Fruit fly (Drosophila melanogaster) whole organism, embryonic: ENCODE results near the gene Patsas.
A peak's percentile ranks its signal among the peaks of the same experiment; 100 is the strongest.

Experiments
- Bgb ChIP-seq: fragments of 200-800 bp; sonication (Bioruptor generic); IDR thresholded peaks from 2 replicates; pipeline ENCODE4 v1.3.6; 2022; ENCODE audit warnings: missing biosample characterization, missing genetic modification characterization; ENCODE audit not compliant: partially characterized antibody
- CG11085 ChIP-seq: fragments of 200-800 bp; sonication (Bioruptor generic); IDR thresholded peaks from 2 replicates; pipeline ENCODE4 v1.3.6; 2022; ENCODE audit warnings: missing biosample characterization, missing genetic modification characterization
- CG13424 ChIP-seq: fragments of 200-800 bp; sonication (Bioruptor generic); optimal IDR thresholded peaks from 2 replicates; lab custom pipeline; 2019; ENCODE audit warnings: missing biosample characterization, mild to moderate bottlenecking, missing genetic modification characterization, moderate library complexity
- CG14014 ChIP-seq: fragments of 200-800 bp; sonication (Bioruptor generic); IDR thresholded peaks from 2 replicates; pipeline ENCODE4 v1.3.6; 2022; ENCODE audit warnings: missing biosample characterization, missing genetic modification characterization
- CG15479 ChIP-seq: fragments of 200-800 bp; sonication (Bioruptor generic); optimal IDR thresholded peaks from 3 replicates; lab custom pipeline; 2019; ENCODE audit warnings: missing biosample characterization, mild to moderate bottlenecking, missing genetic modification characterization, moderate library complexity
- CG16813 ChIP-seq: fragments of 200-800 bp; sonication (Bioruptor generic); IDR thresholded peaks from 3 replicates; pipeline ENCODE4 v1.3.6; 2022; ENCODE audit warnings: missing biosample characterization, missing genetic modification characterization; ENCODE audit not compliant: partially characterized antibody
- CG18011 ChIP-seq: fragments of 200-800 bp; sonication (Bioruptor generic); optimal IDR thresholded peaks from 2 replicates; lab custom pipeline; 2017; ENCODE audit warnings: missing biosample characterization, missing genetic modification characterization, mild to moderate bottlenecking, moderate library complexity, missing genotype
- CG1832 ChIP-seq: fragments of 200-800 bp; sonication (Bioruptor generic); optimal IDR thresholded peaks from 2 replicates; lab custom pipeline; 2017; ENCODE audit warnings: missing biosample characterization, mild to moderate bottlenecking, missing genetic modification characterization, inconsistent platforms
- CG2199 ChIP-seq: fragments of 200-800 bp; sonication (Bioruptor generic); IDR thresholded peaks from 3 replicates; pipeline ENCODE4 v1.3.6; 2022; ENCODE audit warnings: missing biosample characterization, missing genetic modification characterization
- CG32772 ChIP-seq: fragments of 200-800 bp; sonication (Bioruptor generic); IDR thresholded peaks from 2 replicates; pipeline ENCODE4 v1.3.6; 2022; ENCODE audit warnings: missing biosample characterization, missing genetic modification characterization
- CG3407 ChIP-seq: fragments of 200-800 bp; sonication (Bioruptor generic); optimal IDR thresholded peaks from 2 replicates; lab custom pipeline; 2018; ENCODE audit warnings: missing biosample characterization, mild to moderate bottlenecking, missing genetic modification characterization
- CG3995 ChIP-seq: fragments of 200-800 bp; sonication (Bioruptor generic); optimal IDR thresholded peaks from 3 replicates; lab custom pipeline; 2016; ENCODE audit warnings: missing biosample characterization, missing genetic modification characterization
- CG4854 ChIP-seq: fragments of 200-800 bp; sonication (Bioruptor generic); optimal IDR thresholded peaks from 2 replicates; lab custom pipeline; 2016; ENCODE audit warnings: missing biosample characterization, missing genetic modification characterization, inconsistent platforms
- CG6813 ChIP-seq: fragments of 200-800 bp; sonication (Bioruptor generic); optimal IDR thresholded peaks from 2 replicates; lab custom pipeline; 2017; ENCODE audit warnings: missing biosample characterization, missing genetic modification characterization, mild to moderate bottlenecking, moderate library complexity, missing genetic modification reagents
- CG7271 ChIP-seq: fragments of 200-800 bp; sonication (Bioruptor generic); optimal IDR thresholded peaks from 2 replicates; lab custom pipeline; 2018; ENCODE audit warnings: missing biosample characterization, mild to moderate bottlenecking, missing genetic modification characterization, moderate library complexity
- CG7372 ChIP-seq: fragments of 200-800 bp; sonication (Bioruptor generic); IDR thresholded peaks from 2 replicates; pipeline ENCODE4 v1.3.6; 2022; ENCODE audit warnings: missing biosample characterization, missing genetic modification characterization
- CG7839 ChIP-seq: fragments of 200-800 bp; sonication (Bioruptor generic); optimal IDR thresholded peaks from 3 replicates; lab custom pipeline; 2018; ENCODE audit warnings: missing biosample characterization, mild to moderate bottlenecking, missing genetic modification characterization, moderate library complexity
- CG8281 ChIP-seq: fragments of 200-800 bp; sonication (Bioruptor generic); optimal IDR thresholded peaks from 2 replicates; lab custom pipeline; 2018; ENCODE audit warnings: missing biosample characterization, mild to moderate bottlenecking, missing genetic modification characterization, moderate library complexity
- CG8478 ChIP-seq: fragments of >200 bp; optimal IDR thresholded peaks from 2 replicates; lab custom pipeline; 2018
- CG9876 ChIP-seq: fragments of 200-800 bp; sonication (Bioruptor generic); optimal IDR thresholded peaks from 2 replicates; lab custom pipeline; 2016; ENCODE audit warnings: missing biosample characterization, missing genetic modification characterization
- CG9932 ChIP-seq: fragments of 200-800 bp; sonication (Bioruptor generic); IDR thresholded peaks from 2 replicates; pipeline ENCODE4 v1.3.6; 2022; ENCODE audit warnings: missing biosample characterization, missing genetic modification characterization
- CrebB ChIP-seq: fragments of 200-800 bp; sonication (Bioruptor generic); optimal IDR thresholded peaks from 3 replicates; lab custom pipeline; 2018; ENCODE audit warnings: missing biosample characterization, mild to moderate bottlenecking, missing genetic modification characterization
- D ChIP-seq, 2 experiments: fragments of 200-800 bp in 1 of 2; fragments of >200 bp in 1 of 2; sonication (Bioruptor generic) in 1 of 2; optimal IDR thresholded peaks; 2 replicates in 1 of 2; 3 replicates in 1 of 2; lab custom pipeline; 2017; ENCODE audit warnings: mild to moderate bottlenecking in 1 of 2, missing biosample characterization in 1 of 2, missing genetic modification characterization in 1 of 2, missing genetic modification reagents in 1 of 2
- Dek ChIP-seq: fragments of 200-800 bp; sonication (Bioruptor generic); optimal IDR thresholded peaks from 3 replicates; lab custom pipeline; 2019; ENCODE audit warnings: missing biosample characterization, mild to moderate bottlenecking, missing genetic modification characterization, moderate library complexity
- Dip2 ChIP-seq: fragments of 200-800 bp; sonication (Bioruptor generic); IDR thresholded peaks from 2 replicates; pipeline ENCODE4 v1.3.6; 2022; ENCODE audit warnings: missing biosample characterization, missing genetic modification characterization
- ERR ChIP-seq: fragments of 200-800 bp; sonication (Bioruptor generic); optimal IDR thresholded peaks from 2 replicates; lab custom pipeline; 2016; ENCODE audit warnings: missing biosample characterization, missing genetic modification characterization
- Ets65A ChIP-seq: fragments of 200-800 bp; sonication (Bioruptor generic); peaks from one replicate; lab custom pipeline; 2016; ENCODE audit warnings: missing biosample characterization, missing genetic modification characterization
- Jarid2 ChIP-seq: fragments of 200-800 bp; sonication (Bioruptor generic); optimal IDR thresholded peaks from 3 replicates; lab custom pipeline; 2017; ENCODE audit warnings: mild to moderate bottlenecking, missing biosample characterization, missing genetic modification reagents, missing genetic modification characterization
- Kr ChIP-seq: fragments of 200-800 bp; sonication (Bioruptor generic); optimal IDR thresholded peaks from 2 replicates; lab custom pipeline; 2017; ENCODE audit warnings: missing biosample characterization, mild to moderate bottlenecking, missing genetic modification characterization
- Nf-YA ChIP-seq: fragments of 200-800 bp; sonication (Bioruptor generic); IDR thresholded peaks from 2 replicates; pipeline ENCODE4 v1.3.6; 2022; ENCODE audit warnings: missing biosample characterization, missing genetic modification characterization
- Nf-YB ChIP-seq: fragments of 200-800 bp; sonication (Bioruptor generic); optimal IDR thresholded peaks from 3 replicates; lab custom pipeline; 2019; ENCODE audit warnings: missing biosample characterization, mild to moderate bottlenecking, missing genetic modification characterization, moderate library complexity
- Nf-YC ChIP-seq: fragments of 200-800 bp; optimal IDR thresholded peaks from 3 replicates; lab custom pipeline; 2019; ENCODE audit warnings: missing biosample characterization, mild to moderate bottlenecking, missing genetic modification characterization, moderate library complexity
- amos ChIP-seq: fragments of 200-800 bp; sonication (Bioruptor generic); IDR thresholded peaks from 2 replicates; pipeline ENCODE4 v1.3.6; 2022; ENCODE audit warnings: missing biosample characterization, missing genetic modification characterization; ENCODE audit not compliant: partially characterized antibody
- ash1 ChIP-seq: fragments of 200-800 bp; sonication (Bioruptor generic); optimal IDR thresholded peaks from 2 replicates; lab custom pipeline; 2018; ENCODE audit warnings: missing biosample characterization, mild to moderate bottlenecking, missing genetic modification characterization
- btn ChIP-seq: fragments of 200-800 bp; sonication (Bioruptor generic); optimal IDR thresholded peaks from 2 replicates; lab custom pipeline; 2016; ENCODE audit warnings: missing biosample characterization, missing genetic modification characterization
- cad ChIP-seq: fragments of >200 bp; optimal IDR thresholded peaks from 2 replicates; lab custom pipeline; 2017; ENCODE audit warnings: missing biosample characterization, missing genetic modification characterization
- dpn ChIP-seq, 2 experiments: fragments of 200-800 bp; sonication (Bioruptor generic); optimal IDR thresholded peaks; 3 replicates each; lab custom pipeline; 2016; ENCODE audit warnings: missing biosample characterization in 2 of 2, missing genetic modification characterization in 2 of 2
- lab ChIP-seq: fragments of 200-800 bp; sonication (Bioruptor generic); optimal IDR thresholded peaks from 3 replicates; lab custom pipeline; 2017; ENCODE audit warnings: missing biosample characterization, missing genetic modification characterization, mild to moderate bottlenecking, moderate library complexity, missing genetic modification reagents
- prd ChIP-seq, 3 experiments: fragments of >200 bp in 2 of 3; fragments of 200-800 bp in 1 of 3; sonication (Bioruptor generic) in 1 of 3; optimal IDR thresholded peaks in 2 of 3; IDR thresholded peaks in 1 of 3; 2 replicates in 2 of 3; 3 replicates in 1 of 3; pipeline versions ENCODE4 v1.3.6 to Lab custom; 2017 to 2022; ENCODE audit warnings: missing biosample characterization in 1 of 3, missing genetic modification characterization in 1 of 3
- sens ChIP-seq: fragments of 200-800 bp; sonication (Bioruptor generic); peaks from one replicate; lab custom pipeline; 2016; ENCODE audit warnings: missing biosample characterization, missing genetic modification characterization
- tll ChIP-seq, 2 experiments: fragments of 200-800 bp in 1 of 2; fragments of >200 bp in 1 of 2; sonication (Bioruptor generic) in 1 of 2; optimal IDR thresholded peaks; 2 replicates each; lab custom pipeline; 2017 to 2019; ENCODE audit warnings: missing biosample characterization in 2 of 2, missing genetic modification characterization in 2 of 2, mild to moderate bottlenecking in 1 of 2, moderate library complexity in 1 of 2
- twi ChIP-seq: fragments of 200-800 bp; optimal IDR thresholded peaks from 2 replicates; lab custom pipeline; 2019; ENCODE audit warnings: missing biosample characterization, mild to moderate bottlenecking, missing genetic modification characterization, moderate library complexity
- tx ChIP-seq: fragments of 200-800 bp; sonication (Bioruptor generic); optimal IDR thresholded peaks from 2 replicates; lab custom pipeline; 2016; ENCODE audit warnings: missing biosample characterization, missing genetic modification characterization
- zen ChIP-seq: fragments of 200-800 bp; sonication (Bioruptor generic); optimal IDR thresholded peaks from 3 replicates; lab custom pipeline; 2018; ENCODE audit warnings: missing biosample characterization, mild to moderate bottlenecking, missing genetic modification characterization, moderate library complexity

The Patsas gene

dm6 chr2L:12081118-12081665, 21.9 kb downstream of the Patsas start:
- TF ChIP-seq CG9876 (GFP tag; lab: Kevin White, UChicago) (no peak), Kr (GFP tag; lab: Kevin White, UChicago) (peak; percentile 73), tll (GFP tag; optimal IDR thresholded peaks at IDR 0.05; lab: Kevin White, UChicago) (peak; percentile 41 to 100), CG7271 (tag; lab: Kevin White, UChicago) (peak; percentile 91), CG8478 (peak; percentile 67), sens (peak; percentile 67), CG3407 (GFP tag; lab: Kevin White, UChicago) (no peak), ash1 (GFP tag; lab: Kevin White, UChicago) (no peak), dpn (GFP tag; optimal IDR thresholded peaks at IDR 0.05; lab: Kevin White, UChicago) (no peak), amos (0 out of 2 replicates have a peak, but pooled peaks have one; percentile 14), CrebB (no peak), prd (optimal IDR thresholded peaks at IDR 0.05; lab: Kevin White, UChicago) (no peak), prd (GFP tag; IDR thresholded peaks at IDR 0.05; lab: Robert Waterston, UW) (peak; percentile 41; the same call in 1 of the 3 replicates), lab (no peak), CG2199 (GFP tag; lab: Robert Waterston, UW) (0 out of 3 replicates have a peak, but pooled peaks have one; percentile 16), CG8281 (tag; lab: Kevin White, UChicago) (no peak), CG15479 (GFP tag; lab: Kevin White, UChicago) (peak; percentile 93), ERR (GFP tag; lab: Kevin White, UChicago) (no peak), cad (GFP tag; lab: Kevin White, UChicago) (peak; percentile 100), Dek (tag; lab: Kevin White, UChicago) (no peak), Ets65A (GFP tag; lab: Kevin White, UChicago) (peak; percentile 37), CG3995 (no peak), Jarid2 (GFP tag; lab: Kevin White, UChicago) (no peak), CG16813 (GFP tag; lab: Robert Waterston, UW) (no peak), zen (tag; lab: Kevin White, UChicago) (peak; percentile 90), Dip2 (GFP tag; lab: Robert Waterston, UW) (no peak), btn (GFP tag; lab: Kevin White, UChicago) (no peak), CG4854 (GFP tag; lab: Kevin White, UChicago) (no peak), CG14014 (GFP tag; lab: Robert Waterston, UW) (no peak), Nf-YA (GFP tag; lab: Robert Waterston, UW) (no peak), CG11085 (GFP tag; lab: Robert Waterston, UW) (no peak), CG6813 (GFP tag; lab: Kevin White, UChicago) (no peak)

- peak; percentile 96 for TF ChIP-seq zen (tag; lab: Kevin White, UChicago)
- peak; percentile 34 for TF ChIP-seq Nf-YB (GFP tag; lab: Kevin White, UChicago)
- no peak for TF ChIP-seq prd (optimal IDR thresholded peaks at IDR 0.05; lab: Kevin White, UChicago)
- peak; percentile 85 for TF ChIP-seq prd (GFP tag; IDR thresholded peaks at IDR 0.05; lab: Robert Waterston, UW)
- peak; percentile 54 for TF ChIP-seq cad (GFP tag; lab: Kevin White, UChicago)
- no peak for TF ChIP-seq CG9932 (GFP tag; lab: Robert Waterston, UW)
- TF ChIP-seq Ets65A (GFP tag; lab: Kevin White, UChicago), result peak; percentile 48
- peak; percentile 53 for TF ChIP-seq Nf-YC (tag; lab: Kevin White, UChicago)
- TF ChIP-seq CG13424 (tag; lab: Kevin White, UChicago), result no peak
- no peak for TF ChIP-seq CG7372
- peak; percentile 19 for TF ChIP-seq CG1832
- no peak for TF ChIP-seq Bgb (GFP tag; lab: Robert Waterston, UW)
- TF ChIP-seq D (optimal IDR thresholded peaks at IDR 0.05; lab: Kevin White, UChicago), result peak; percentile 87
- no peak for TF ChIP-seq D (GFP tag; optimal IDR thresholded peaks at IDR 0.05; lab: Kevin White, UChicago)
- peak; percentile 71 for TF ChIP-seq CG8478
- 0 out of 2 replicates have a peak, but pooled peaks have one; percentile 19 for TF ChIP-seq CG32772
- TF ChIP-seq CG15479 (GFP tag; lab: Kevin White, UChicago), result peak; percentile 26
- TF ChIP-seq tll (GFP tag; optimal IDR thresholded peaks at IDR 0.05; lab: Kevin White, UChicago), result peak in 1 of 2 experiments; percentile 70
- TF ChIP-seq CG7839 (tag; lab: Kevin White, UChicago), result no peak
- TF ChIP-seq CG11085 (GFP tag; lab: Robert Waterston, UW), result no peak
- peak; percentile 49 for TF ChIP-seq twi (tag; lab: Kevin White, UChicago)
- TF ChIP-seq CG18011 (GFP tag; lab: Kevin White, UChicago), result no peak
- TF ChIP-seq tx (GFP tag; lab: Kevin White, UChicago), result no peak
- TF ChIP-seq, all 482 proteins: peak for 13
These were observed 23.2 kb downstream of the Patsas start for dm6 chr2L:12079827-12080381.
